Worm (Caenorhabditis elegans) whole organism, midembryonic: ENCODE data around the gene cyb-3.

Experiments used
- T22C8.4 ChIP-seq: fragments of 200-800 bp; sonication (Bioruptor generic); IDR thresholded peaks from 2 replicates; pipeline ENCODE4 v1.3.6; 2022; ENCODE audit warnings: missing genetic modification characterization, missing compliant biosample characterization
- cog-1 ChIP-seq: sonication (generic microtip); optimal IDR thresholded peaks from 2 replicates; lab custom pipeline; 2016; ENCODE audit warnings: missing genetic modification characterization, missing compliant biosample characterization
- flt-1 ChIP-seq: fragments of 200-800 bp; sonication (Bioruptor generic); IDR thresholded peaks from 2 replicates; pipeline ENCODE4 v1.3.6; 2022; ENCODE audit warnings: missing genetic modification characterization, missing compliant biosample characterization
- klf-2 ChIP-seq: fragments of 200-800 bp; sonication (Bioruptor generic); conservative IDR thresholded peaks from 2 replicates; pipeline ENCODE4 v1.3.6; 2022; ENCODE audit warnings: missing genetic modification reagents, missing genetic modification characterization, missing compliant biosample characterization
- med-1 ChIP-seq: sonication (generic microtip); optimal IDR thresholded peaks from 2 replicates; lab custom pipeline; 2017; ENCODE audit warnings: missing genetic modification characterization, mild to moderate bottlenecking, missing compliant biosample characterization, antibody characterized with exemption, missing genetic modification reagents; ENCODE audit not compliant: insufficient read depth
- ref-1 ChIP-seq: fragments of 200-800 bp; sonication (Bioruptor generic); conservative IDR thresholded peaks from 2 replicates; pipeline ENCODE4 v1.3.6; 2022; ENCODE audit warnings: missing genetic modification reagents, missing genetic modification characterization, missing compliant biosample characterization
- tab-1 ChIP-seq: fragments of 200-800 bp; sonication (Bioruptor generic); IDR thresholded peaks from 2 replicates; pipeline ENCODE4 v1.3.6; 2022; ENCODE audit warnings: missing genetic modification characterization, missing compliant biosample characterization
- ztf-23 ChIP-seq: fragments of 200-800 bp; sonication (Bioruptor generic); IDR thresholded peaks from 2 replicates; pipeline ENCODE4 v1.3.6; 2022; ENCODE audit warnings: missing genetic modification reagents, missing genetic modification characterization, missing compliant biosample characterization
- ztf-29 ChIP-seq: fragments of 200-800 bp; sonication (Bioruptor generic); IDR thresholded peaks from 2 replicates; pipeline ENCODE4 v1.3.6; 2022; ENCODE audit warnings: missing genetic modification reagents, missing genetic modification characterization, missing compliant biosample characterization

Gene cyb-3

ce11 chrV:15376223-15376622 lies 19.3 kb upstream of the cyb-3 start, which contains the start of gene srh-52:
srh-52 (minus strand) TSS chrV:15376323.
- no peak for TF ChIP-seq T22C8.4 (GFP tag; lab: Robert Waterston, UW)
- no peak for TF ChIP-seq ref-1 (GFP tag; lab: Robert Waterston, UW)
- no peak for TF ChIP-seq ztf-29 (GFP tag; lab: Robert Waterston, UW)
- no peak for TF ChIP-seq cog-1 (tag; lab: Kevin White, UChicago)
- TF ChIP-seq ztf-23 (GFP tag; lab: Robert Waterston, UW): no peak
- no peak for TF ChIP-seq med-1 (GFP tag; lab: Kevin White, UChicago)
- TF ChIP-seq klf-2 (GFP tag; lab: Robert Waterston, UW): no peak
- TF ChIP-seq flt-1: no peak
- no peak for TF ChIP-seq tab-1

DNA sequence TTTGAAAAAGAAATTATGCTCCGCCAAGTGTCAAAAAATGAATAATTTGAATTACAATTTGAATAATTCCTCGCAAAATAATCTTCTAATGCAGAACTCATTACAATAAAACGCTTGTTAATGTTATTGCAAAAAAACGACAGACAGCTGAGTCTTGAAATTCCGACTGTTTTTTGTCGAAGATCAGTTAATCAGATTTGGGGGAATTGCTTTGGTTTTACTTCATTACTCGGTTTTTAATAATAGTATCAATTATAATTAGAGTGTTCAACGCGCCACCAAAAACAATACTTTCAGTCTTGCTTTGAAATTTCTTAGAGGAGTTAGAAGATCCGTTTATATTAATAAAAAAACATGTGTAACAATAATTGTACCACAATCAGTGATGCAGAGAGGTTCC lies 17.6 kb upstream of the cyb-3 start, which contains the start of gene srh-122:
Gene srh-122 (minus strand): TSS at position 101 of the 400 bp plus-strand sequence.
- TF ChIP-seq cog-1 (tag; lab: Kevin White, UChicago): no peak
- no peak for TF ChIP-seq med-1 (GFP tag; lab: Kevin White, UChicago)

- TF ChIP-seq ztf-23 (GFP tag; lab: Robert Waterston, UW) (no peak), ztf-29 (GFP tag; lab: Robert Waterston, UW) (no peak), med-1 (GFP tag; lab: Kevin White, UChicago) (no peak), cog-1 (tag; lab: Kevin White, UChicago) (no peak), tab-1 (no peak), flt-1 (no peak), klf-2 (GFP tag; lab: Robert Waterston, UW) (no peak), ref-1 (GFP tag; lab: Robert Waterston, UW) (no peak), T22C8.4 (GFP tag; lab: Robert Waterston, UW) (no peak)
Measured at ce11 chrV:15379817-15380216, 15.7 kb upstream of the cyb-3 start, which contains the start of gene srh-251. srh-251 (minus strand) TSS chrV:15379917.

DNA sequence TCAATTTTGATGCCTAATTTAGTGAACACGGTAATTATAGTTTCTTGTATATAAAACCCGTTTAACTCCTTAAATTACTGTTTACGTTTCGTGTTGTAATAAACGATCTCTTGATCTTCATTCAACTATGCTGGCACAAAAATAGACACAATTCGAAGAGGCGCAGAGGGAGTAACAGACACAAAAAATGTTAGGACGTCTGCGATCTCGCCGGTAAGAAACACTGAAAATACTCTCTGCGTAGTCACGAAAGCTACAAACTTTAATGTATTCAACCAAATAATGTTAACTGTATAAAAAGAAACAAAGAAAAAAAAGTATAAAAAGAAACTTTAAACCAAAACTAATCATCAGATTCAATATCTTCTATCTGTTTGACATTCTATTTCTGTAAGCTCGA lies 14.6 kb upstream of the cyb-3 start, which contains the start of gene dhs-23:
Gene dhs-23 (plus strand): TSS at position 363 of the 400 bp plus-strand sequence.
- TF ChIP-seq flt-1: no peak
- no peak for TF ChIP-seq med-1 (GFP tag; lab: Kevin White, UChicago)
- no peak for TF ChIP-seq tab-1
- TF ChIP-seq T22C8.4 (GFP tag; lab: Robert Waterston, UW): no peak
- no peak for TF ChIP-seq ref-1 (GFP tag; lab: Robert Waterston, UW)
- no peak for TF ChIP-seq ztf-23 (GFP tag; lab: Robert Waterston, UW)
- no peak for TF ChIP-seq klf-2 (GFP tag; lab: Robert Waterston, UW)
- TF ChIP-seq cog-1 (tag; lab: Kevin White, UChicago): no peak
- TF ChIP-seq ztf-29 (GFP tag; lab: Robert Waterston, UW): no peak

- TF ChIP-seq ztf-23 (GFP tag; lab: Robert Waterston, UW): no peak
- TF ChIP-seq ztf-29 (GFP tag; lab: Robert Waterston, UW): no peak
- no peak for TF ChIP-seq flt-1
- TF ChIP-seq tab-1: no peak
- TF ChIP-seq cog-1 (tag; lab: Kevin White, UChicago): no peak
- no peak for TF ChIP-seq med-1 (GFP tag; lab: Kevin White, UChicago)
- TF ChIP-seq T22C8.4 (GFP tag; lab: Robert Waterston, UW): no peak
- no peak for TF ChIP-seq klf-2 (GFP tag; lab: Robert Waterston, UW)
- no peak for TF ChIP-seq ref-1 (GFP tag; lab: Robert Waterston, UW)
Measured at ce11 chrV:15383739-15384138, 11.8 kb upstream of the cyb-3 start, which contains the start of gene str-88. str-88 (minus strand) TSS chrV:15383839.

ce11 chrV:15384733-15385132 lies 10.8 kb upstream of the cyb-3 start, which contains the start of gene str-102:
str-102 (plus strand) TSS chrV:15385033.
- TF ChIP-seq tab-1 (no peak), cog-1 (tag; lab: Kevin White, UChicago) (no peak), med-1 (GFP tag; lab: Kevin White, UChicago) (no peak), flt-1 (no peak), ref-1 (GFP tag; lab: Robert Waterston, UW) (no peak), klf-2 (GFP tag; lab: Robert Waterston, UW) (no peak), ztf-23 (GFP tag; lab: Robert Waterston, UW) (no peak), T22C8.4 (GFP tag; lab: Robert Waterston, UW) (no peak), ztf-29 (GFP tag; lab: Robert Waterston, UW) (no peak)

DNA sequence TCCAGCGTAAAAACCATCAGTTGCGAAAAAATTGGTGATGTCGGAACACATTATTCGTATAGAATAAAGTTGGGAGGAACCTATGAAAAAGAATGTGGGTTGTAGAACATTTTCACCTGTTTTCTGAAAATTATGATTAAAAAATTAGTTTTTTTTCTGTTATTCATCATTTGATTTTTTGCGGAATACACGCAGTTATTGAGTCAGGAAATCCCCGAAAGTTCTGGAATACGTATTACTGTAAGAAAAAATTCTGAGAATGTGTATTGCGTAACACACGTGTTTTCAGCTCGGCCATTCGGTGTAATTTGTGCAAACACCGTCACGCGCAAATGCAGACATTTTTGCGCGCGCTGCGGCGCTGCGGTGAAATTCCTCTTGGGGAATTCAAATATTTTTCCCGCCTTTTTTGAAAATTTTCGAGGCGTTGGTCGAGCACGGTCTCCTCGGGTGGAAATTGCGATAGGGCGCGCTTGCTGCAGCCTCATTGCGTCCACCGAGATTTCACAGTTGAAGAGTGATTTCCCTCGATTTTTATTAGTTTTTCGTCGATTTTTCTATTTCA lies 6.6 kb upstream of the cyb-3 start, which contains the start of gene srh-170:
Gene srh-170 (minus strand): TSS at position 51 of the 565 bp plus-strand sequence.
- TF ChIP-seq klf-2 (GFP tag; lab: Robert Waterston, UW) (no peak), flt-1 (no peak), med-1 (GFP tag; lab: Kevin White, UChicago) (no peak), ztf-23 (GFP tag; lab: Robert Waterston, UW) (no peak), tab-1 (no peak), T22C8.4 (GFP tag; lab: Robert Waterston, UW) (no peak), ztf-29 (GFP tag; lab: Robert Waterston, UW) (no peak), cog-1 (tag; lab: Kevin White, UChicago) (no peak), ref-1 (GFP tag; lab: Robert Waterston, UW) (no peak)

- no peak for TF ChIP-seq flt-1
- no peak for TF ChIP-seq cog-1 (tag; lab: Kevin White, UChicago)
- no peak for TF ChIP-seq med-1 (GFP tag; lab: Kevin White, UChicago)
- no peak for TF ChIP-seq ztf-29 (GFP tag; lab: Robert Waterston, UW)
Measured at ce11 chrV:15392064-15392463, 3.4 kb upstream of the cyb-3 start.

ce11 chrV:15394906-15395305 lies 590 bp upstream of the cyb-3 start, which contains the start of gene T06E6.1:
T06E6.1 (minus strand) TSS chrV:15394961.
- TF ChIP-seq tab-1: no peak
- no peak for TF ChIP-seq T22C8.4 (GFP tag; lab: Robert Waterston, UW)
- TF ChIP-seq ref-1 (GFP tag; lab: Robert Waterston, UW): no peak
- TF ChIP-seq cog-1 (tag; lab: Kevin White, UChicago): no peak
- no peak for TF ChIP-seq flt-1
- no peak for TF ChIP-seq klf-2 (GFP tag; lab: Robert Waterston, UW)
- TF ChIP-seq ztf-23 (GFP tag; lab: Robert Waterston, UW): no peak
- TF ChIP-seq ztf-29 (GFP tag; lab: Robert Waterston, UW): no peak
- TF ChIP-seq med-1 (GFP tag; lab: Kevin White, UChicago): no peak
